Worm (Caenorhabditis elegans) whole organism, L4 larva: Measurements from ENCODE around the gene cwf-19L2.
A peak's percentile ranks its signal among the peaks of the same experiment; 100 is the strongest.

Source experiments
- R02D3.7 ChIP-seq: fragments of 150-350 bp; sonication (generic microtip); optimal IDR thresholded peaks from 3 replicates; lab custom pipeline; 2014; ENCODE audit warnings: missing biosample characterization, missing genetic modification characterization
- T26A8.4 ChIP-seq: fragments of 200-800 bp; sonication (Bioruptor generic); IDR thresholded peaks from 2 replicates; pipeline ENCODE4 v1.3.6; 2022; ENCODE audit warnings: missing genetic modification characterization, missing compliant biosample characterization
- Y48G9A.11 ChIP-seq: fragments of 200-800 bp; sonication (Bioruptor generic); IDR thresholded peaks from 2 replicates; pipeline ENCODE4 v1.3.6; 2022; ENCODE audit warnings: missing genetic modification reagents, missing genetic modification characterization, missing compliant biosample characterization
- hlh-30 ChIP-seq: sonication (generic microtip); optimal IDR thresholded peaks from 2 replicates; lab custom pipeline; 2017; ENCODE audit warnings: antibody characterized with exemption, mild to moderate bottlenecking, missing genetic modification characterization, missing compliant biosample characterization; ENCODE audit not compliant: insufficient read depth
- jun-1 ChIP-seq: fragments of 150-350 bp; optimal IDR thresholded peaks from 2 replicates; lab custom pipeline; 2014; ENCODE audit warnings: missing biosample characterization, missing genetic modification reagents, missing genetic modification characterization
- lsy-2 ChIP-seq, 2 experiments: fragments of 150-350 bp in 1 of 2; sonication (generic microtip) in 1 of 2; optimal IDR thresholded peaks; 2 replicates each; lab custom pipeline; 2014 to 2017; ENCODE audit warnings: missing biosample characterization in 2 of 2, missing genetic modification characterization in 2 of 2
- mdl-1 ChIP-seq, 2 experiments: fragments of 150-350 bp in 1 of 2; sonication (generic microtip) in 1 of 2; optimal IDR thresholded peaks; 2 replicates each; lab custom pipeline; 2014 to 2017; ENCODE audit warnings: missing biosample characterization in 2 of 2, missing genetic modification characterization in 2 of 2
- mep-1 ChIP-seq: fragments of 150-350 bp; sonication (generic microtip); optimal IDR thresholded peaks from 3 replicates; lab custom pipeline; 2014; ENCODE audit warnings: missing biosample characterization, missing genetic modification characterization
- nhr-6 ChIP-seq: fragments of 150-350 bp; optimal IDR thresholded peaks from 2 replicates; lab custom pipeline; 2014; ENCODE audit warnings: missing biosample characterization, missing genetic modification characterization
- pha-4 ChIP-seq, 2 experiments: fragments of 150-350 bp in 1 of 2; fragments of 200-800 bp in 1 of 2; sonication (Bioruptor generic) in 1 of 2; IDR thresholded peaks in 1 of 2; optimal IDR thresholded peaks in 1 of 2; 2 replicates each; pipeline versions ENCODE4 v1.3.6 to Lab custom; 2014 to 2022; ENCODE audit warnings: missing genetic modification characterization in 2 of 2, missing genetic modification reagents in 2 of 2, missing biosample characterization in 1 of 2, missing compliant biosample characterization in 1 of 2
- snpc-4 ChIP-seq: fragments of 150-350 bp; optimal IDR thresholded peaks from 2 replicates; lab custom pipeline; 2014; ENCODE audit warnings: missing biosample characterization, missing genetic modification characterization
- spr-3 ChIP-seq: fragments of 200-800 bp; sonication (Bioruptor generic); optimal IDR thresholded peaks from 2 replicates; lab custom pipeline; 2018; ENCODE audit warnings: mild to moderate bottlenecking, missing genetic modification characterization, missing compliant biosample characterization
- unc-62 ChIP-seq, 3 experiments: fragments of 150-350 bp in 1 of 3; sonication (generic microtip); optimal IDR thresholded peaks in 2 of 3; peaks in 1 of 3; 1 replicate in 1 of 3; 2 replicates in 2 of 3; lab custom pipeline; 2014 to 2017; ENCODE audit warnings: missing biosample characterization in 3 of 3, missing genetic modification characterization in 3 of 3, missing genetic modification reagents in 3 of 3, missing genotype in 1 of 3
- zag-1 ChIP-seq: fragments of 150-350 bp; optimal IDR thresholded peaks from 2 replicates; lab custom pipeline; 2014; ENCODE audit warnings: missing biosample characterization, missing genetic modification characterization

DNA sequence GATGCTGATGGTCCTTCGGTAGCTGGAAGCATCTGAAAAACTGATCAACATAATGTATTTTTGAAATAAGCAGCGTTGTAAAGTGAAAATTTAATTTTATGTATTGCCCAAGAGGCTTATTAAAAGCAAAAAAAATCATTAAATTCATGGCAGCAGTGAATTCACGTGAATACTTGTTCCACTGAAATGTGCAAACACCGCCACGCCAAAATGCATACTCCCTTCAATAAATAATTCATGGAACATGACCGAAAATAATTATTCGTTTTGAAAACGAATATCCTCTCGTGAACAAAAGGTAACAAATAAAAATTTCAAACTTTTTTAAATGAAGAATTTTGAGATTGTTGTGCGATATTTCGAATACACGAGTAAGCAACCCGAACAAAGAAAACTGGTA is 63.9 kb downstream of the cwf-19L2 start, which contains the start of gene F08F8.10:
- TF ChIP-seq hlh-30 (tag; lab: Kevin White, UChicago) (peak; percentile 91), mdl-1 (tag; optimal IDR thresholded peaks at IDR 0.05; lab: Kevin White, UChicago) (peak in 1 of 2 experiments; percentile 14), unc-62 (GFP tag; optimal IDR thresholded peaks at IDR 0.05 in 1 of 2; lab: Kevin White, UChicago) (peak in 1 of 2 experiments; percentile 81), unc-62 (tag; optimal IDR thresholded peaks at IDR 0.05; lab: Kevin White, UChicago) (no peak), mep-1 (tag; lab: Kevin White, UChicago) (no peak), R02D3.7 (no peak), lsy-2 (tag; optimal IDR thresholded peaks at IDR 0.05; lab: Kevin White, UChicago) (peak in 1 of 2 experiments; percentile 67), zag-1 (no peak), snpc-4 (tag; lab: Kevin White, UChicago) (no peak), spr-3 (GFP tag; lab: Kevin White, UChicago) (no peak), jun-1 (tag; lab: Kevin White, UChicago) (no peak), Y48G9A.11 (no peak), nhr-6 (tag; lab: Kevin White, UChicago) (peak; percentile 28), T26A8.4 (GFP tag; lab: Robert Waterston, UW) (no peak), pha-4 (GFP tag; IDR thresholded peaks at IDR 0.05; lab: Robert Waterston, UW) (no peak), pha-4 (tag; optimal IDR thresholded peaks at IDR 0.05; lab: Kevin White, UChicago) (no peak)
